Worm (Caenorhabditis elegans) whole organism, midembryonic: ENCODE measurements around the gene cpt-3.

Experiments used
- T22C8.4 ChIP-seq: fragments of 200-800 bp; sonication (Bioruptor generic); IDR thresholded peaks from 2 replicates; pipeline ENCODE4 v1.3.6; 2022; ENCODE audit warnings: missing genetic modification characterization, missing compliant biosample characterization
- cog-1 ChIP-seq: sonication (generic microtip); optimal IDR thresholded peaks from 2 replicates; lab custom pipeline; 2016; ENCODE audit warnings: missing genetic modification characterization, missing compliant biosample characterization
- flt-1 ChIP-seq: fragments of 200-800 bp; sonication (Bioruptor generic); IDR thresholded peaks from 2 replicates; pipeline ENCODE4 v1.3.6; 2022; ENCODE audit warnings: missing genetic modification characterization, missing compliant biosample characterization
- klf-2 ChIP-seq: fragments of 200-800 bp; sonication (Bioruptor generic); conservative IDR thresholded peaks from 2 replicates; pipeline ENCODE4 v1.3.6; 2022; ENCODE audit warnings: missing genetic modification reagents, missing genetic modification characterization, missing compliant biosample characterization
- tab-1 ChIP-seq: fragments of 200-800 bp; sonication (Bioruptor generic); IDR thresholded peaks from 2 replicates; pipeline ENCODE4 v1.3.6; 2022; ENCODE audit warnings: missing genetic modification characterization, missing compliant biosample characterization
- ztf-23 ChIP-seq: fragments of 200-800 bp; sonication (Bioruptor generic); IDR thresholded peaks from 2 replicates; pipeline ENCODE4 v1.3.6; 2022; ENCODE audit warnings: missing genetic modification reagents, missing genetic modification characterization, missing compliant biosample characterization
- ztf-29 ChIP-seq: fragments of 200-800 bp; sonication (Bioruptor generic); IDR thresholded peaks from 2 replicates; pipeline ENCODE4 v1.3.6; 2022; ENCODE audit warnings: missing genetic modification reagents, missing genetic modification characterization, missing compliant biosample characterization

DNA sequence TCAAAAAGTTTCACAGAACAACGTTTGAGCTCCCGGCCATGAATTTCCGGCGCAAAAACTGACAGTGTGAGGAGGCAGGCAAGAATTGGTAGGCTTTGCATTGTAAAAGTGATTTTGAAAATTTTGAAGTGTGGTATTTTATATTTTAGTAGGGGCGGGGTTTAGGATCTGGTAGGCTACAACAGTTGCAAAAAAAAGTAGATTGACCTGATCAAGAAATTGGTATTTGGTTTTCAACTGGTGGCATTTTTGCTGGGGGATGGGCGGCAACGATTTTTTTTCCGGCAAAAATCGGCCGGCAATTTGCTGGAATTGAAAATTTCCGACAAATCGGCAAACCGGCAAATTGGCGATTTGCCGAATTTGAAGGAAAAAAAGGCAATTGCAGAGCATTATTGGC lies 21.8 kb upstream of the cpt-3 start, which contains the start of gene ins-16:
- TF ChIP-seq cog-1 (tag; lab: Kevin White, UChicago), result no peak
- no peak for TF ChIP-seq ztf-23 (GFP tag; lab: Robert Waterston, UW)
- TF ChIP-seq T22C8.4 (GFP tag; lab: Robert Waterston, UW), result no peak
- TF ChIP-seq ztf-29 (GFP tag; lab: Robert Waterston, UW), result no peak
- TF ChIP-seq tab-1 (GFP tag; lab: Robert Waterston, UW), result no peak
- no peak for TF ChIP-seq flt-1 (GFP tag; lab: Robert Waterston, UW)
- no peak for TF ChIP-seq klf-2 (GFP tag; lab: Robert Waterston, UW)
